Worm (Caenorhabditis elegans) whole organism, L4 larva: ENCODE data around the gene mboa-6.

Source experiments
- ZK546.5 ChIP-seq, 2 experiments: sonication (generic microtip); optimal IDR thresholded peaks; 2 replicates each; lab custom pipeline; 2017; ENCODE audit warnings: missing biosample characterization in 2 of 2, missing genetic modification characterization in 2 of 2
- dve-1 ChIP-seq: sonication (generic microtip); optimal IDR thresholded peaks from 2 replicates; lab custom pipeline; 2017; ENCODE audit warnings: antibody characterized with exemption, mild to moderate bottlenecking, missing genetic modification characterization, missing compliant biosample characterization; ENCODE audit not compliant: insufficient read depth
- mdl-1 ChIP-seq, 2 experiments: fragments of 150-350 bp in 1 of 2; sonication (generic microtip) in 1 of 2; optimal IDR thresholded peaks; 2 replicates each; lab custom pipeline; 2014 to 2017; ENCODE audit warnings: missing biosample characterization in 2 of 2, missing genetic modification characterization in 2 of 2
- unc-130 ChIP-seq: sonication (generic microtip); optimal IDR thresholded peaks from 2 replicates; lab custom pipeline; 2016; ENCODE audit warnings: missing genetic modification reagents, missing genetic modification characterization, missing compliant biosample characterization

ce11 chrIII:1925048-1925537, 36.7 kb downstream of the mboa-6 start:
- TF ChIP-seq ZK546.5 (tag; optimal IDR thresholded peaks at IDR 0.05; lab: Kevin White, UChicago) (no peak), mdl-1 (tag; optimal IDR thresholded peaks at IDR 0.05; lab: Kevin White, UChicago) (peak; percentile 97 to 98), unc-130 (peak; percentile 17), dve-1 (peak; percentile 99)
